Fruit fly (Drosophila melanogaster): Measurements from ENCODE around the gene phu.

The phu gene

DNA sequence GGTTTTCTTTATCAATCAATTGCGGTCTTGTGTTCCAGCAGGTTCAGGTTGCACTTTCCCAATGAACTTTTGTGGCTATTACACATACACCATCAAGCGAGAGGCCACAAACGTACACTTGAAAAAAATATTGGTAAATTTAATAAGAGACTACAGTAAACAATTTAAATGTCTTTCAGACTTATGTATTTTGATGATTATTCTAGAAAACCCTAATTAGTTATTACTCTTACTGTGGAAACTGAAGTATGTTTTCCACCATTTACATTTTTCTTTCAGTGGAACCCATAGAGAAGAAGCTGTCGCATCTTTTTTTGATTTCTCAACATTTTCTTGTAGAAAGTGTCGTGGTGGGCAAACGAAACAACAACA, 39.5 kb downstream of the phu start (continued):
- TF ChIP-seq CG6813 (GFP tag; optimal IDR thresholded peaks at IDR 0.05) (peak; percentile 80), CG9932 (GFP tag; IDR thresholded peaks at IDR 0.05) (no peak; the same call in 1 of the 2 replicates), maf-S (GFP tag; optimal IDR thresholded peaks at IDR 0.05) (peak; percentile 81), CG1792 (GFP tag; optimal IDR thresholded peaks at IDR 0.05) (peak; percentile 92), Jarid2 (GFP tag; optimal IDR thresholded peaks at IDR 0.05) (no peak), tna (GFP tag; IDR thresholded peaks at IDR 0.05; ENCODE audit: partially characterized antibody) (no peak), GATAe (GFP tag; conservative IDR thresholded peaks at IDR 0.05) (peak; percentile 33), fd3F (GFP tag; optimal IDR thresholded peaks at IDR 0.05) (peak; percentile 83), fru (optimal IDR thresholded peaks at IDR 0.05) (no peak), Chrac-16 (GFP tag; optimal IDR thresholded peaks at IDR 0.05) (peak; percentile 83), gt (GFP tag; IDR thresholded peaks at IDR 0.05) (peak; percentile 73), Hsf (GFP tag; optimal IDR thresholded peaks at IDR 0.05) (peak; percentile 92), D (optimal IDR thresholded peaks at IDR 0.05) (no peak), D (GFP tag; optimal IDR thresholded peaks at IDR 0.05) (peak; percentile 94), trh (GFP tag; optimal IDR thresholded peaks at IDR 0.05) (peak; percentile 80), amos (GFP tag; IDR thresholded peaks at IDR 0.05; ENCODE audit: partially characterized antibody) (no peak), Sox102F (GFP tag; optimal IDR thresholded peaks at IDR 0.05) (peak; percentile 99), sna (GFP tag; IDR thresholded peaks at IDR 0.05; ENCODE audit: partially characterized antibody) (no peak), CG12391 (tag; optimal IDR thresholded peaks at IDR 0.05) (peak; percentile 95), slou (GFP tag; optimal IDR thresholded peaks at IDR 0.05) (peak; percentile 11), fu2 (GFP tag; optimal IDR thresholded peaks at IDR 0.05) (peak; percentile 79), unpg (GFP tag; optimal IDR thresholded peaks at IDR 0.05) (peak; percentile 97), shn (GFP tag; optimal IDR thresholded peaks at IDR 0.05) (peak; percentile 83), grn (GFP tag; optimal IDR thresholded peaks at IDR 0.05) (no peak), CG4424 (GFP tag; optimal IDR thresholded peaks at IDR 0.05) (peak; percentile 95), CG4854 (GFP tag; optimal IDR thresholded peaks at IDR 0.05) (peak; percentile 85), Asciz (GFP tag; optimal IDR thresholded peaks at IDR 0.05) (peak; percentile 96), bcd (GFP tag; optimal IDR thresholded peaks at IDR 0.05) (peak; percentile 82), CG11504 (tag; optimal IDR thresholded peaks at IDR 0.05) (peak; percentile 96), CG10462 (GFP tag; optimal IDR thresholded peaks at IDR 0.05) (peak; percentile 83), Sry-δ (GFP tag; optimal IDR thresholded peaks at IDR 0.05) (peak; percentile 64), CG12769 (tag; optimal IDR thresholded peaks at IDR 0.05) (peak; percentile 76), CG14860 (GFP tag; IDR thresholded peaks at IDR 0.05; ENCODE audit: partially characterized antibody) (no peak), CrebB (tag; optimal IDR thresholded peaks at IDR 0.05) (peak; percentile 89), CG15514 (GFP tag; optimal IDR thresholded peaks at IDR 0.05) (peak; percentile 50), chn (GFP tag; optimal IDR thresholded peaks at IDR 0.05) (peak; percentile 88), Fer3 (tag; optimal IDR thresholded peaks at IDR 0.05) (peak; percentile 94), ase (GFP tag; IDR thresholded peaks at IDR 0.05) (peak; percentile 93), CG7556 (GFP tag; optimal IDR thresholded peaks at IDR 0.05) (peak; percentile 92), Lpt (GFP tag; optimal IDR thresholded peaks at IDR 0.05) (no peak), lilli (GFP tag; optimal IDR thresholded peaks at IDR 0.05) (peak; percentile 88), CG6272 (GFP tag; IDR thresholded peaks at IDR 0.05) (peak; percentile 78), Meics (GFP tag; optimal IDR thresholded peaks at IDR 0.05) (peak; percentile 86), CG4282 (GFP tag; optimal IDR thresholded peaks at IDR 0.05) (peak; percentile 51), cad (GFP tag; optimal IDR thresholded peaks at IDR 0.05) (no peak), D19B (GFP tag; optimal IDR thresholded peaks at IDR 0.05) (peak; percentile 68), twi (tag; optimal IDR thresholded peaks at IDR 0.05) (peak; percentile 83), nom (GFP tag; optimal IDR thresholded peaks at IDR 0.05) (no peak), dm (GFP tag; optimal IDR thresholded peaks at IDR 0.05) (peak; percentile 88), bsh (GFP tag; optimal IDR thresholded peaks at IDR 0.05) (peak; percentile 65 to 97), Lhr (GFP tag; optimal IDR thresholded peaks at IDR 0.05) (peak; percentile 89)
